Fruit fly (Drosophila melanogaster) whole organism, embryonic: ENCODE results near the gene bark.

Source experiments
- ATbp ChIP-seq: fragments of 200-800 bp; sonication (Bioruptor generic); optimal IDR thresholded peaks from 2 replicates; lab custom pipeline; 2017; ENCODE audit warnings: missing biosample characterization, mild to moderate bottlenecking, missing genetic modification characterization, missing genetic modification reagents
- Adf1 ChIP-seq: fragments of 200-800 bp; sonication (Bioruptor generic); IDR thresholded peaks from 2 replicates; pipeline ENCODE4 v1.3.6; 2022; ENCODE audit warnings: missing biosample characterization, missing genetic modification characterization
- B-H1 ChIP-seq: fragments of 200-800 bp; sonication (Bioruptor generic); IDR thresholded peaks from 3 replicates; pipeline ENCODE4 v1.3.6; 2022; ENCODE audit warnings: missing biosample characterization, missing genetic modification characterization
- Blimp-1 ChIP-seq: fragments of 200-800 bp; sonication (Bioruptor generic); optimal IDR thresholded peaks from 3 replicates; lab custom pipeline; 2018; ENCODE audit warnings: missing biosample characterization, missing genetic modification characterization, mild to moderate bottlenecking, moderate library complexity, missing genetic modification reagents
- C15 ChIP-seq: fragments of 200-800 bp; sonication (Bioruptor generic); IDR thresholded peaks from 3 replicates; pipeline ENCODE4 v1.3.6; 2022; ENCODE audit warnings: missing biosample characterization, missing genetic modification characterization
- CG10209 ChIP-seq: fragments of 200-800 bp; sonication (Bioruptor generic); optimal IDR thresholded peaks from 3 replicates; lab custom pipeline; 2017; ENCODE audit warnings: missing biosample characterization, mild to moderate bottlenecking, missing genetic modification characterization, missing genetic modification reagents
- CG1024 ChIP-seq: fragments of 200-800 bp; sonication (Bioruptor generic); IDR thresholded peaks from 2 replicates; pipeline ENCODE4 v1.3.6; 2022; ENCODE audit warnings: missing biosample characterization, missing genetic modification characterization
- CG10654 ChIP-seq: fragments of 200-800 bp; sonication (Bioruptor generic); optimal IDR thresholded peaks from 2 replicates; lab custom pipeline; 2016; ENCODE audit warnings: missing biosample characterization, missing genetic modification characterization
- CG14441 ChIP-seq: fragments of 200-800 bp; sonication (Bioruptor generic); IDR thresholded peaks from 2 replicates; pipeline ENCODE4 v1.3.6; 2022; ENCODE audit warnings: missing biosample characterization, missing genetic modification characterization
- CG14860 ChIP-seq: fragments of 200-800 bp; sonication (Bioruptor generic); IDR thresholded peaks from 3 replicates; pipeline ENCODE4 v1.3.6; 2022; ENCODE audit warnings: missing biosample characterization, missing genetic modification characterization; ENCODE audit not compliant: partially characterized antibody
- CG17612 ChIP-seq: fragments of 200-800 bp; sonication (Bioruptor generic); IDR thresholded peaks from 2 replicates; pipeline ENCODE4 v1.3.6; 2022; ENCODE audit warnings: missing biosample characterization, missing genetic modification characterization
- CG18599 ChIP-seq: fragments of 200-800 bp; sonication (Bioruptor generic); optimal IDR thresholded peaks from 3 replicates; lab custom pipeline; 2017; ENCODE audit warnings: missing biosample characterization, missing genetic modification characterization, mild to moderate bottlenecking, moderate library complexity, missing genetic modification reagents
- CG2199 ChIP-seq: fragments of 200-800 bp; sonication (Bioruptor generic); IDR thresholded peaks from 3 replicates; pipeline ENCODE4 v1.3.6; 2022; ENCODE audit warnings: missing biosample characterization, missing genetic modification characterization
- CG3163 ChIP-seq: fragments of 200-800 bp; sonication (Bioruptor generic); optimal IDR thresholded peaks from 3 replicates; lab custom pipeline; 2016; ENCODE audit warnings: missing biosample characterization, missing genetic modification characterization
- CG3281 ChIP-seq: fragments of 200-800 bp; sonication (Bioruptor generic); optimal IDR thresholded peaks from 3 replicates; lab custom pipeline; 2017; ENCODE audit warnings: missing biosample characterization, mild to moderate bottlenecking, missing genetic modification characterization
- CG4282 ChIP-seq: fragments of 200-800 bp; sonication (Bioruptor generic); optimal IDR thresholded peaks from 2 replicates; lab custom pipeline; 2016; ENCODE audit warnings: missing biosample characterization, missing genetic modification characterization
- CG6175 ChIP-seq: fragments of 200-800 bp; sonication (Bioruptor generic); IDR thresholded peaks from 3 replicates; pipeline ENCODE4 v1.3.6; 2022; ENCODE audit warnings: missing biosample characterization, missing genetic modification characterization
- CG6765 ChIP-seq: fragments of 200-800 bp; sonication (Bioruptor generic); optimal IDR thresholded peaks from 3 replicates; lab custom pipeline; 2017; ENCODE audit warnings: missing biosample characterization, mild to moderate bottlenecking, missing genetic modification characterization
- CG7786 ChIP-seq: fragments of 200-800 bp; sonication (Bioruptor generic); optimal IDR thresholded peaks from 2 replicates; lab custom pipeline; 2016; ENCODE audit warnings: missing biosample characterization, missing genetic modification characterization
- CG7963 ChIP-seq: fragments of 200-800 bp; sonication (Bioruptor generic); IDR thresholded peaks from 3 replicates; pipeline ENCODE4 v1.3.6; 2022; ENCODE audit warnings: missing biosample characterization, missing genetic modification characterization; ENCODE audit not compliant: partially characterized antibody
- CG8388 ChIP-seq: fragments of 200-800 bp; sonication (Bioruptor generic); optimal IDR thresholded peaks from 2 replicates; lab custom pipeline; 2019; ENCODE audit warnings: missing biosample characterization, mild to moderate bottlenecking, missing genetic modification characterization, moderate library complexity
- CG8478 ChIP-seq: fragments of >200 bp; optimal IDR thresholded peaks from 2 replicates; lab custom pipeline; 2018
- CG8765 ChIP-seq: fragments of 200-800 bp; sonication (Bioruptor generic); IDR thresholded peaks from 2 replicates; pipeline ENCODE4 v1.3.6; 2022; ENCODE audit warnings: missing biosample characterization, missing genetic modification characterization
- CkIIα-i1 ChIP-seq: fragments of 200-800 bp; sonication (Bioruptor generic); IDR thresholded peaks from 2 replicates; pipeline ENCODE4 v1.3.6; 2022; ENCODE audit warnings: missing biosample characterization, missing genetic modification characterization
- HHEX ChIP-seq: fragments of 200-800 bp; sonication (Bioruptor generic); optimal IDR thresholded peaks from 3 replicates; lab custom pipeline; 2017; ENCODE audit warnings: missing biosample characterization, mild to moderate bottlenecking, missing genetic modification characterization, missing genetic modification reagents
- HLH3B ChIP-seq: fragments of 200-800 bp; sonication (Bioruptor generic); IDR thresholded peaks from 2 replicates; pipeline ENCODE4 v1.3.6; 2022; ENCODE audit warnings: missing biosample characterization, missing genetic modification characterization
- Hr3 ChIP-seq: fragments of 200-800 bp; sonication (Bioruptor generic); optimal IDR thresholded peaks from 3 replicates; lab custom pipeline; 2016; ENCODE audit warnings: missing biosample characterization, missing genetic modification characterization
- Hsf ChIP-seq: fragments of 200-800 bp; sonication (Bioruptor generic); optimal IDR thresholded peaks from 3 replicates; lab custom pipeline; 2016; ENCODE audit warnings: missing biosample characterization, missing genetic modification characterization
- MBD-R2 ChIP-seq: fragments of 200-800 bp; sonication (Bioruptor generic); IDR thresholded peaks from 2 replicates; pipeline ENCODE4 v1.3.6; 2022; ENCODE audit warnings: missing biosample characterization, missing genetic modification characterization
- MESR4 ChIP-seq: fragments of 200-800 bp; sonication (Bioruptor generic); optimal IDR thresholded peaks from 2 replicates; lab custom pipeline; 2018; ENCODE audit warnings: missing biosample characterization, mild to moderate bottlenecking, missing genetic modification characterization, moderate library complexity
- Mad ChIP-seq: fragments of 200-800 bp; sonication (Bioruptor generic); optimal IDR thresholded peaks from 2 replicates; lab custom pipeline; 2016; ENCODE audit warnings: missing biosample characterization, missing genetic modification characterization
- NC2α ChIP-seq: fragments of 200-800 bp; sonication (Bioruptor generic); optimal IDR thresholded peaks from 2 replicates; lab custom pipeline; 2016; ENCODE audit warnings: missing biosample characterization, missing genetic modification characterization
- Nf-YB ChIP-seq: fragments of 200-800 bp; sonication (Bioruptor generic); optimal IDR thresholded peaks from 3 replicates; lab custom pipeline; 2019; ENCODE audit warnings: missing biosample characterization, mild to moderate bottlenecking, missing genetic modification characterization, moderate library complexity
- Nf-YC ChIP-seq: fragments of 200-800 bp; optimal IDR thresholded peaks from 3 replicates; lab custom pipeline; 2019; ENCODE audit warnings: missing biosample characterization, mild to moderate bottlenecking, missing genetic modification characterization, moderate library complexity
- Poxn ChIP-seq: fragments of 200-800 bp; sonication (Bioruptor generic); IDR thresholded peaks from 2 replicates; pipeline ENCODE4 v1.3.6; 2022; ENCODE audit warnings: missing biosample characterization, missing genetic modification characterization
- Xrp1 ChIP-seq: fragments of 200-800 bp; sonication (Bioruptor generic); IDR thresholded peaks from 2 replicates; pipeline ENCODE4 v1.3.6; 2022; ENCODE audit warnings: missing biosample characterization, missing genetic modification characterization
- ash1 ChIP-seq: fragments of 200-800 bp; sonication (Bioruptor generic); optimal IDR thresholded peaks from 2 replicates; lab custom pipeline; 2018; ENCODE audit warnings: missing biosample characterization, mild to moderate bottlenecking, missing genetic modification characterization
- cg ChIP-seq: fragments of 200-800 bp; sonication (Bioruptor generic); optimal IDR thresholded peaks from 3 replicates; lab custom pipeline; 2019; ENCODE audit warnings: missing biosample characterization, mild to moderate bottlenecking, missing genetic modification characterization, moderate library complexity
- corto ChIP-seq: fragments of 200-800 bp; sonication (Bioruptor generic); optimal IDR thresholded peaks from 2 replicates; lab custom pipeline; 2016; ENCODE audit warnings: missing biosample characterization, mild to moderate bottlenecking, missing genetic modification characterization, moderate library complexity
- disco-r ChIP-seq: fragments of 200-800 bp; sonication (Bioruptor generic); optimal IDR thresholded peaks from 2 replicates; lab custom pipeline; 2016; ENCODE audit warnings: missing biosample characterization, missing genetic modification characterization
- fd102C ChIP-seq: fragments of 200-800 bp; sonication (Bioruptor generic); optimal IDR thresholded peaks from 2 replicates; lab custom pipeline; 2018; ENCODE audit warnings: missing biosample characterization, mild to moderate bottlenecking, missing genetic modification characterization, moderate library complexity
- jumu ChIP-seq: fragments of 200-800 bp; sonication (Bioruptor generic); optimal IDR thresholded peaks from 3 replicates; lab custom pipeline; 2016; ENCODE audit warnings: missing biosample characterization, missing genetic modification characterization
- nom ChIP-seq: fragments of 200-800 bp; sonication (Bioruptor generic); optimal IDR thresholded peaks from 2 replicates; lab custom pipeline; 2017; ENCODE audit warnings: missing biosample characterization, missing genetic modification characterization, mild to moderate bottlenecking, moderate library complexity, missing genetic modification reagents
- odd ChIP-seq: fragments of 200-800 bp; sonication (Bioruptor generic); optimal IDR thresholded peaks from 2 replicates; lab custom pipeline; 2017; ENCODE audit warnings: missing biosample characterization, mild to moderate bottlenecking, missing genetic modification characterization
- org-1 ChIP-seq: fragments of 200-800 bp; sonication (Bioruptor generic); optimal IDR thresholded peaks from 2 replicates; lab custom pipeline; 2017; ENCODE audit warnings: missing biosample characterization, missing genetic modification characterization
- pan ChIP-seq, 4 experiments: fragments of >200 bp in 3 of 4; fragments of 200-800 bp in 1 of 4; sonication (Bioruptor generic) in 1 of 4; optimal IDR thresholded peaks in 3 of 4; IDR thresholded peaks in 1 of 4; 2 replicates each; pipeline versions ENCODE4 v1.3.6 to Lab custom; 2017 to 2022; ENCODE audit warnings: missing biosample characterization in 2 of 4, missing genetic modification characterization in 2 of 4, mixed read lengths in 1 of 4
- row ChIP-seq: fragments of 200-800 bp; sonication (Bioruptor generic); IDR thresholded peaks from 3 replicates; pipeline ENCODE4 v1.3.6; 2022; ENCODE audit warnings: missing biosample characterization, missing genetic modification characterization
- run ChIP-seq: fragments of 200-800 bp; sonication (Bioruptor generic); optimal IDR thresholded peaks from 3 replicates; lab custom pipeline; 2018; ENCODE audit warnings: missing biosample characterization, mild to moderate bottlenecking, missing genetic modification characterization
- scrt ChIP-seq: fragments of 200-800 bp; sonication (Bioruptor generic); optimal IDR thresholded peaks from 2 replicates; lab custom pipeline; 2018; ENCODE audit warnings: missing biosample characterization, mild to moderate bottlenecking, missing genetic modification characterization, moderate library complexity
- sd ChIP-seq: fragments of 200-800 bp; sonication (Bioruptor generic); optimal IDR thresholded peaks from 3 replicates; lab custom pipeline; 2018; ENCODE audit warnings: missing biosample characterization, mild to moderate bottlenecking, missing genetic modification characterization, moderate library complexity

bark gene

dm6 chr2L:3813255-3813875 is 26.4 kb downstream of the bark start, which contains the start of gene CG3407 (continued):
- TF ChIP-seq CG6175 (GFP tag; lab: Robert Waterston, UW) (peak; percentile 52; the same call in 1 of the 3 replicates), CkIIα-i1 (no peak), CG2199 (GFP tag; lab: Robert Waterston, UW) (peak; percentile 33; the same call in 1 of the 3 replicates), CG8478 (lab: Kevin White, UChicago) (no peak), CG1024 (GFP tag; lab: Robert Waterston, UW) (no peak), scrt (no peak), disco-r (GFP tag; lab: Kevin White, UChicago) (no peak), MESR4 (GFP tag; lab: Kevin White, UChicago) (peak; percentile 76), CG14860 (GFP tag; lab: Robert Waterston, UW) (peak; percentile 16; the same call in 1 of the 3 replicates), row (GFP tag; lab: Robert Waterston, UW) (peak; percentile 39; the same call in 1 of the 3 replicates), CG17612 (GFP tag; lab: Robert Waterston, UW) (no peak), CG4282 (GFP tag; lab: Kevin White, UChicago) (peak; percentile 23), NC2α (no peak), CG7963 (GFP tag; lab: Robert Waterston, UW) (peak; percentile 64), CG14441 (GFP tag; lab: Robert Waterston, UW) (no peak), CG8765 (GFP tag; lab: Robert Waterston, UW) (no peak), Nf-YC (tag; lab: Kevin White, UChicago) (peak; percentile 24), HLH3B (GFP tag; lab: Robert Waterston, UW) (peak; percentile 36; the same call in 1 of the 2 replicates), jumu (GFP tag; lab: Kevin White, UChicago) (peak; percentile 56), HHEX (no peak), Nf-YB (GFP tag; lab: Kevin White, UChicago) (no peak), CG6765 (GFP tag; lab: Kevin White, UChicago) (no peak), Hr3 (GFP tag; lab: Kevin White, UChicago) (peak; percentile 42), CG10654 (GFP tag; lab: Kevin White, UChicago) (no peak), sd (tag; lab: Kevin White, UChicago) (no peak), Xrp1 (GFP tag; lab: Robert Waterston, UW) (no peak), CG10209 (GFP tag; lab: Kevin White, UChicago) (peak; percentile 26), fd102C (GFP tag; lab: Kevin White, UChicago) (peak; percentile 18), org-1 (GFP tag; lab: Kevin White, UChicago) (no peak), B-H1 (GFP tag; lab: Robert Waterston, UW) (no peak), CG3281 (GFP tag; lab: Kevin White, UChicago) (no peak), MBD-R2 (peak; percentile 90), CG18599 (GFP tag; lab: Kevin White, UChicago) (no peak), ash1 (GFP tag; lab: Kevin White, UChicago) (no peak), run (tag; lab: Kevin White, UChicago) (no peak), Adf1 (0 out of 2 replicates have a peak, but pooled peaks have one; percentile 28), Blimp-1 (GFP tag; lab: Kevin White, UChicago) (no peak), CG3163 (peak; percentile 36), CG7786 (GFP tag; lab: Kevin White, UChicago) (peak; percentile 68), pan (optimal IDR thresholded peaks at IDR 0.05; lab: Kevin White, UChicago) (no peak), pan (GFP tag; optimal IDR thresholded peaks at IDR 0.05 in 1 of 2, IDR thresholded peaks at IDR 0.05 in 1 of 2) (peak in 1 of 2 experiments; percentile 33), CG8388 (GFP tag; lab: Kevin White, UChicago) (no peak), corto (GFP tag; lab: Kevin White, UChicago) (no peak), ATbp (GFP tag; lab: Kevin White, UChicago) (no peak), Hsf (GFP tag; lab: Kevin White, UChicago) (peak; percentile 43), odd (GFP tag; lab: Kevin White, UChicago) (no peak), Poxn (GFP tag; lab: Robert Waterston, UW) (no peak), C15 (GFP tag; lab: Robert Waterston, UW) (no peak), Mad (peak; percentile 72), nom (GFP tag; lab: Kevin White, UChicago) (no peak), cg (no peak)
